Fruit fly (Drosophila melanogaster): ENCODE data around the gene chinmo.

dm6 chr2L:1738054-1738453 lies 87.0 kb downstream of the chinmo start:
- TF ChIP-seq Myc (optimal IDR thresholded peaks at IDR 0.05) = no peak
- no peak for TF ChIP-seq Abd-B (GFP tag; optimal IDR thresholded peaks at IDR 0.05)
- no peak for TF ChIP-seq dmrt93B (GFP tag; optimal IDR thresholded peaks at IDR 0.05)
- no peak for TF ChIP-seq sage (GFP tag; optimal IDR thresholded peaks at IDR 0.05)
- TF ChIP-seq lola (GFP tag; optimal IDR thresholded peaks at IDR 0.05) = no peak
